Fruit fly (Drosophila melanogaster): ENCODE results near the gene scaf6.

DNA sequence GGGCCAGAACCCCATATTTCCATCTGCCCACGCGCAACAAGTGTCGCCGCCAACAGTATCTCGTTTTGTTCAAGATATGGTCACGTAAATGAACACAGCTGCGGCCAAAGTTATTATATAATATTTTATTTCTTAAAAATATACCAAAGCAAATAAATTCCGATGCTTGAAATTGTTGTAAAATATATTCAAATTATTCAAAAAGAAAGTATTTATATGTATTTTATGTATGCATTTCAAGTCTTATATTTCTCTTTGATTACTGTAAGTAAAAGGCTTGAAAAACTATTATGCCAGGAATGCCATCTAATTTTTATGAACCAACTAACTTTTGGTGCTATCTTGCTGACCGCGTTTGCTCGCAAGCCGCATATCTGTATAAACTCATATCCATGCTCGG, 53.2 kb downstream of the scaf6 start:
- peak; percentile 92 for TF ChIP-seq esn (GFP tag; optimal IDR thresholded peaks at IDR 0.05)
- TF ChIP-seq CG8319 (GFP tag; optimal IDR thresholded peaks at IDR 0.05) = peak; percentile 54
- no peak for TF ChIP-seq dac (GFP tag; optimal IDR thresholded peaks at IDR 0.05)
- peak; percentile 76; the same call in 2 of the 3 replicates for TF ChIP-seq CG6163 (GFP tag; IDR thresholded peaks at IDR 0.05)
- TF ChIP-seq fkh (GFP tag; optimal IDR thresholded peaks at IDR 0.05) = no peak
- peak; percentile 67 for TF ChIP-seq Sox15 (GFP tag; optimal IDR thresholded peaks at IDR 0.05)
- TF ChIP-seq dsx (GFP tag; optimal IDR thresholded peaks at IDR 0.05; ENCODE audit: poor library complexity, severe bottlenecking) = peak; percentile 91
- TF ChIP-seq topi (GFP tag; optimal IDR thresholded peaks at IDR 0.05) = peak; percentile 87
